Fruit fly (Drosophila melanogaster) whole organism, embryonic: ENCODE results near the gene ecd.

Source experiments
- Adf1 ChIP-seq: fragments of 200-800 bp; sonication (Bioruptor generic); IDR thresholded peaks from 2 replicates; pipeline ENCODE4 v1.3.6; 2022; ENCODE audit warnings: missing biosample characterization, missing genetic modification characterization
- Atf3 ChIP-seq: fragments of 200-800 bp; sonication (Bioruptor generic); optimal IDR thresholded peaks from 3 replicates; lab custom pipeline; 2016; ENCODE audit warnings: missing biosample characterization, missing genetic modification characterization
- Blimp-1 ChIP-seq: fragments of 200-800 bp; sonication (Bioruptor generic); optimal IDR thresholded peaks from 3 replicates; lab custom pipeline; 2018; ENCODE audit warnings: missing biosample characterization, missing genetic modification characterization, mild to moderate bottlenecking, moderate library complexity, missing genetic modification reagents
- CG10321 ChIP-seq: fragments of 200-800 bp; sonication (Bioruptor generic); IDR thresholded peaks from 2 replicates; pipeline ENCODE4 v1.3.6; 2022; ENCODE audit warnings: missing biosample characterization, missing genetic modification characterization
- CG12391 ChIP-seq: fragments of 200-800 bp; sonication (Bioruptor generic); optimal IDR thresholded peaks from 3 replicates; lab custom pipeline; 2018; ENCODE audit warnings: missing biosample characterization, mild to moderate bottlenecking, missing genetic modification characterization, moderate library complexity
- CG13424 ChIP-seq: fragments of 200-800 bp; sonication (Bioruptor generic); optimal IDR thresholded peaks from 2 replicates; lab custom pipeline; 2019; ENCODE audit warnings: missing biosample characterization, mild to moderate bottlenecking, missing genetic modification characterization, moderate library complexity
- CG14014 ChIP-seq: fragments of 200-800 bp; sonication (Bioruptor generic); IDR thresholded peaks from 2 replicates; pipeline ENCODE4 v1.3.6; 2022; ENCODE audit warnings: missing biosample characterization, missing genetic modification characterization
- CG1602 ChIP-seq: fragments of 200-800 bp; sonication (Bioruptor generic); optimal IDR thresholded peaks from 3 replicates; lab custom pipeline; 2016; ENCODE audit warnings: missing biosample characterization, missing genetic modification characterization
- CG1603 ChIP-seq: fragments of 200-800 bp; sonication (Bioruptor generic); optimal IDR thresholded peaks from 2 replicates; lab custom pipeline; 2019; ENCODE audit warnings: missing biosample characterization, mild to moderate bottlenecking, missing genetic modification characterization, moderate library complexity
- CG1647 ChIP-seq: fragments of 200-800 bp; sonication (Bioruptor generic); optimal IDR thresholded peaks from 3 replicates; lab custom pipeline; 2016; ENCODE audit warnings: missing biosample characterization, missing genetic modification characterization
- CG17186 ChIP-seq: fragments of 200-800 bp; sonication (Bioruptor generic); optimal IDR thresholded peaks from 3 replicates; lab custom pipeline; 2017; ENCODE audit warnings: missing biosample characterization, missing genetic modification reagents, missing genetic modification characterization
- CG17359 ChIP-seq: fragments of 200-800 bp; sonication (Bioruptor generic); optimal IDR thresholded peaks from 3 replicates; lab custom pipeline; 2018; ENCODE audit warnings: missing biosample characterization, mild to moderate bottlenecking, missing genetic modification characterization, moderate library complexity
- CG18476 ChIP-seq: fragments of 200-800 bp; sonication (Bioruptor generic); optimal IDR thresholded peaks from 2 replicates; lab custom pipeline; 2016; ENCODE audit warnings: missing biosample characterization, mild to moderate bottlenecking, missing genetic modification characterization
- CG2116 ChIP-seq: fragments of 200-800 bp; sonication (Bioruptor generic); optimal IDR thresholded peaks from 3 replicates; lab custom pipeline; 2018; ENCODE audit warnings: missing biosample characterization, mild to moderate bottlenecking, missing genetic modification characterization
- CG2678 ChIP-seq: fragments of 200-800 bp; sonication (Bioruptor generic); optimal IDR thresholded peaks from 3 replicates; lab custom pipeline; 2019; ENCODE audit warnings: missing biosample characterization, mild to moderate bottlenecking, missing genetic modification characterization, moderate library complexity
- CG30403 ChIP-seq: fragments of 200-800 bp; sonication (Bioruptor generic); optimal IDR thresholded peaks from 3 replicates; lab custom pipeline; 2016; ENCODE audit warnings: missing biosample characterization, missing genetic modification characterization
- CG31365 ChIP-seq: fragments of 200-800 bp; sonication (Bioruptor generic); optimal IDR thresholded peaks from 2 replicates; lab custom pipeline; 2018; ENCODE audit warnings: missing biosample characterization, mild to moderate bottlenecking, missing genetic modification characterization
- CG3407 ChIP-seq: fragments of 200-800 bp; sonication (Bioruptor generic); optimal IDR thresholded peaks from 2 replicates; lab custom pipeline; 2018; ENCODE audit warnings: missing biosample characterization, mild to moderate bottlenecking, missing genetic modification characterization
- CG4404 ChIP-seq: fragments of 200-800 bp; sonication (Bioruptor generic); IDR thresholded peaks from 2 replicates; pipeline ENCODE4 v1.3.6; 2022; ENCODE audit warnings: missing biosample characterization, missing genetic modification characterization
- CG4424 ChIP-seq: fragments of 200-800 bp; sonication (Bioruptor generic); optimal IDR thresholded peaks from 3 replicates; lab custom pipeline; 2016; ENCODE audit warnings: missing biosample characterization, missing genetic modification characterization
- CG5953 ChIP-seq: fragments of 200-800 bp; sonication (Bioruptor generic); IDR thresholded peaks from 2 replicates; pipeline ENCODE4 v1.3.6; 2022; ENCODE audit warnings: missing biosample characterization, missing genetic modification characterization
- CG7963 ChIP-seq: fragments of 200-800 bp; sonication (Bioruptor generic); IDR thresholded peaks from 3 replicates; pipeline ENCODE4 v1.3.6; 2022; ENCODE audit warnings: missing biosample characterization, missing genetic modification characterization; ENCODE audit not compliant: partially characterized antibody
- CG8281 ChIP-seq: fragments of 200-800 bp; sonication (Bioruptor generic); optimal IDR thresholded peaks from 2 replicates; lab custom pipeline; 2018; ENCODE audit warnings: missing biosample characterization, mild to moderate bottlenecking, missing genetic modification characterization, moderate library complexity
- CG8765 ChIP-seq: fragments of 200-800 bp; sonication (Bioruptor generic); IDR thresholded peaks from 2 replicates; pipeline ENCODE4 v1.3.6; 2022; ENCODE audit warnings: missing biosample characterization, missing genetic modification characterization
- D ChIP-seq, 2 experiments: fragments of 200-800 bp in 1 of 2; fragments of >200 bp in 1 of 2; sonication (Bioruptor generic) in 1 of 2; optimal IDR thresholded peaks; 2 replicates in 1 of 2; 3 replicates in 1 of 2; lab custom pipeline; 2017; ENCODE audit warnings: mild to moderate bottlenecking in 1 of 2, missing biosample characterization in 1 of 2, missing genetic modification characterization in 1 of 2, missing genetic modification reagents in 1 of 2
- Elba2 ChIP-seq: fragments of 200-800 bp; sonication (Bioruptor generic); optimal IDR thresholded peaks from 3 replicates; lab custom pipeline; 2016; ENCODE audit warnings: missing biosample characterization, missing genetic modification characterization
- Ets65A ChIP-seq: fragments of 200-800 bp; sonication (Bioruptor generic); peaks from one replicate; lab custom pipeline; 2016; ENCODE audit warnings: missing biosample characterization, missing genetic modification characterization
- HHEX ChIP-seq: fragments of 200-800 bp; sonication (Bioruptor generic); optimal IDR thresholded peaks from 3 replicates; lab custom pipeline; 2017; ENCODE audit warnings: missing biosample characterization, mild to moderate bottlenecking, missing genetic modification characterization, missing genetic modification reagents
- HLH54F ChIP-seq: fragments of 200-800 bp; sonication (Bioruptor generic); optimal IDR thresholded peaks from 3 replicates; lab custom pipeline; 2016; ENCODE audit warnings: missing biosample characterization, missing genetic modification characterization
- Lhr ChIP-seq: fragments of 200-800 bp; sonication (Bioruptor generic); optimal IDR thresholded peaks from 3 replicates; lab custom pipeline; 2017; ENCODE audit warnings: mild to moderate bottlenecking, missing biosample characterization, missing genetic modification reagents, missing genetic modification characterization
- Oaz ChIP-seq: fragments of 200-800 bp; sonication (Bioruptor generic); IDR thresholded peaks from 2 replicates; pipeline ENCODE4 v1.3.6; 2022; ENCODE audit warnings: missing biosample characterization, missing genetic modification characterization
- Pdp1 ChIP-seq, 2 experiments: fragments of 200-800 bp; sonication (Bioruptor generic); optimal IDR thresholded peaks; 3 replicates each; lab custom pipeline; 2016; ENCODE audit warnings: missing biosample characterization in 2 of 2, missing genetic modification characterization in 2 of 2, mild to moderate bottlenecking in 1 of 2, moderate library complexity in 1 of 2
- bbx ChIP-seq: fragments of 200-800 bp; sonication (Bioruptor generic); IDR thresholded peaks from 2 replicates; pipeline ENCODE4 v1.3.6; 2022; ENCODE audit warnings: missing biosample characterization, missing genetic modification characterization; ENCODE audit not compliant: partially characterized antibody
- bcd ChIP-seq: fragments of 200-800 bp; sonication (Bioruptor generic); optimal IDR thresholded peaks from 2 replicates; lab custom pipeline; 2017; ENCODE audit warnings: missing biosample characterization, mild to moderate bottlenecking, missing genetic modification characterization
- crc ChIP-seq: fragments of 200-800 bp; sonication (Bioruptor generic); optimal IDR thresholded peaks from 2 replicates; lab custom pipeline; 2016; ENCODE audit warnings: missing biosample characterization, missing genetic modification characterization
- da ChIP-seq: fragments of 200-800 bp; sonication (Bioruptor generic); optimal IDR thresholded peaks from 2 replicates; lab custom pipeline; 2016; ENCODE audit warnings: missing biosample characterization, missing genetic modification characterization
- dimm ChIP-seq: fragments of 200-800 bp; sonication (Bioruptor generic); IDR thresholded peaks from 2 replicates; pipeline ENCODE4 v1.3.6; 2022; ENCODE audit warnings: missing biosample characterization, missing genetic modification characterization
- dysf ChIP-seq: fragments of 200-800 bp; sonication (Bioruptor generic); IDR thresholded peaks from 3 replicates; pipeline ENCODE4 v1.3.6; 2022; ENCODE audit warnings: missing biosample characterization, missing genetic modification characterization
- gce ChIP-seq: fragments of 200-800 bp; sonication (Bioruptor generic); IDR thresholded peaks from 3 replicates; pipeline ENCODE4 v1.3.6; 2022; ENCODE audit warnings: missing biosample characterization, missing genetic modification characterization
- grn ChIP-seq: fragments of 200-800 bp; sonication (Bioruptor generic); optimal IDR thresholded peaks from 3 replicates; lab custom pipeline; 2017; ENCODE audit warnings: missing biosample characterization, missing genetic modification characterization
- jumu ChIP-seq: fragments of 200-800 bp; sonication (Bioruptor generic); optimal IDR thresholded peaks from 3 replicates; lab custom pipeline; 2016; ENCODE audit warnings: missing biosample characterization, missing genetic modification characterization
- kni ChIP-seq: fragments of 200-800 bp; sonication (Bioruptor generic); optimal IDR thresholded peaks from 3 replicates; lab custom pipeline; 2017; ENCODE audit warnings: mild to moderate bottlenecking, missing biosample characterization, missing genetic modification reagents, missing genetic modification characterization
- lab ChIP-seq: fragments of 200-800 bp; sonication (Bioruptor generic); optimal IDR thresholded peaks from 3 replicates; lab custom pipeline; 2017; ENCODE audit warnings: missing biosample characterization, missing genetic modification characterization, mild to moderate bottlenecking, moderate library complexity, missing genetic modification reagents
- mirr ChIP-seq: fragments of 200-800 bp; sonication (Bioruptor generic); optimal IDR thresholded peaks from 3 replicates; lab custom pipeline; 2018; ENCODE audit warnings: missing biosample characterization, mild to moderate bottlenecking, missing genetic modification characterization
- pum ChIP-seq: fragments of 200-800 bp; sonication (Bioruptor generic); optimal IDR thresholded peaks from 2 replicates; lab custom pipeline; 2016; ENCODE audit warnings: missing biosample characterization, missing genetic modification characterization
- row ChIP-seq: fragments of 200-800 bp; sonication (Bioruptor generic); IDR thresholded peaks from 3 replicates; pipeline ENCODE4 v1.3.6; 2022; ENCODE audit warnings: missing biosample characterization, missing genetic modification characterization
- slp2 ChIP-seq: fragments of 200-800 bp; sonication (Bioruptor generic); optimal IDR thresholded peaks from 2 replicates; lab custom pipeline; 2016; ENCODE audit warnings: missing biosample characterization, missing genetic modification characterization
- so ChIP-seq: fragments of 200-800 bp; sonication (Bioruptor generic); IDR thresholded peaks from 3 replicates; pipeline ENCODE4 v1.3.6; 2022; ENCODE audit warnings: missing biosample characterization, missing genetic modification characterization
- twi ChIP-seq: fragments of 200-800 bp; optimal IDR thresholded peaks from 2 replicates; lab custom pipeline; 2019; ENCODE audit warnings: missing biosample characterization, mild to moderate bottlenecking, missing genetic modification characterization, moderate library complexity
- tx ChIP-seq: fragments of 200-800 bp; sonication (Bioruptor generic); optimal IDR thresholded peaks from 2 replicates; lab custom pipeline; 2016; ENCODE audit warnings: missing biosample characterization, missing genetic modification characterization

Gene ecd

DNA sequence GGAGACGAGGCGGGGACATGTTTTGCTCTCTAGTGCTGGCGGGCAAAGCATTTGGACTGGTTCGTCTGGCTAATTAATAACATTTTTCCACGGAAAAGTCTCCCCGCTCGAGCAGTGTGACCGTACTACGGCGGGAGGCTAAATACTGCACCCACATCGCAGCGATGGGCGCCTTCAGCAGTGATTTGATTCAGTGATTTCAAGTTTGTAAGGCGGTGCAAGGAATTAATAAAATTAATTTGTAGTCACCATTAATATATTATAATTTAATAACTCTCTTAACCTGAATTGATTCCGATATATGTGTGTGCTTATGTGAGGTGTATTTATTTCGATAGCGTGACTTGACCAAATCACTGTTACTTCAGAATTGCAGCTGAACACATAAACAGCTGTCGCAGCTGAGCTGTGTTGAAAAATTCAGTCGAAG is 3.1 kb downstream of the ecd start, which contains the start of the genes oxt and CG13807 (continued):
- peak; percentile 88 for TF ChIP-seq twi (tag; lab: Kevin White, UChicago)
- TF ChIP-seq tx (GFP tag; lab: Kevin White, UChicago): peak; percentile 23
- peak; percentile 36 for TF ChIP-seq Atf3 (GFP tag; lab: Kevin White, UChicago)
- TF ChIP-seq Blimp-1 (GFP tag; lab: Kevin White, UChicago): peak; percentile 76
- peak; percentile 87 for TF ChIP-seq CG14014 (GFP tag; lab: Robert Waterston, UW)
- peak; percentile 71 for TF ChIP-seq CG3407 (GFP tag; lab: Kevin White, UChicago)
- TF ChIP-seq bcd (GFP tag; lab: Kevin White, UChicago): peak; percentile 90
- peak; percentile 35 for TF ChIP-seq grn (GFP tag; lab: Kevin White, UChicago)
- TF ChIP-seq Adf1 (GFP tag; lab: Robert Waterston, UW): peak; percentile 71
- TF ChIP-seq CG17359: peak; percentile 86
- peak; percentile 93 for TF ChIP-seq dysf (GFP tag; lab: Robert Waterston, UW)
- no peak for TF ChIP-seq kni (GFP tag; lab: Kevin White, UChicago)
- TF ChIP-seq crc (GFP tag; lab: Kevin White, UChicago): peak; percentile 28
- peak; percentile 89 for TF ChIP-seq CG2678 (tag; lab: Kevin White, UChicago)
- TF ChIP-seq CG12391: peak; percentile 91
- peak; percentile 29 for TF ChIP-seq Elba2 (GFP tag; lab: Kevin White, UChicago)
- peak; percentile 30 for TF ChIP-seq da (GFP tag; lab: Kevin White, UChicago)
- TF ChIP-seq row: peak; percentile 97
- TF ChIP-seq CG8765 (GFP tag; lab: Robert Waterston, UW): peak; percentile 81
- TF ChIP-seq CG1603 (tag; lab: Kevin White, UChicago): peak; percentile 89
- peak; percentile 92 for TF ChIP-seq so (GFP tag; lab: Robert Waterston, UW)
- peak; percentile 76 for TF ChIP-seq dimm (GFP tag; lab: Robert Waterston, UW)
- TF ChIP-seq HLH54F: peak; percentile 58
- 0 out of 2 replicates have a peak, but pooled peaks have one; percentile 16 for TF ChIP-seq bbx (GFP tag; lab: Robert Waterston, UW)
- TF ChIP-seq HHEX (GFP tag; lab: Kevin White, UChicago): peak; percentile 87
- TF ChIP-seq gce (GFP tag; lab: Robert Waterston, UW): peak; percentile 68; the same call in 2 of the 3 replicates
- peak; percentile 42 for TF ChIP-seq slp2 (GFP tag; lab: Kevin White, UChicago)
- peak; percentile 82 for TF ChIP-seq CG4404
- TF ChIP-seq CG2116: peak; percentile 76
- no peak for TF ChIP-seq Ets65A (GFP tag; lab: Kevin White, UChicago)
- peak; percentile 71 for TF ChIP-seq CG17186
- no peak for TF ChIP-seq CG7963 (GFP tag; lab: Robert Waterston, UW)
- TF ChIP-seq CG31365 (tag; lab: Kevin White, UChicago): peak; percentile 36
- TF ChIP-seq CG10321 (GFP tag; lab: Robert Waterston, UW): peak; percentile 47; the same call in 1 of the 2 replicates
- TF ChIP-seq Oaz (GFP tag; lab: Robert Waterston, UW): peak; percentile 75
- TF ChIP-seq D (optimal IDR thresholded peaks at IDR 0.05; lab: Kevin White, UChicago): no peak
- TF ChIP-seq D (GFP tag; optimal IDR thresholded peaks at IDR 0.05; lab: Kevin White, UChicago): peak; percentile 71
- TF ChIP-seq CG1602: peak; percentile 83
- peak; percentile 93 for TF ChIP-seq CG13424
- peak; percentile 69 for TF ChIP-seq CG5953 (GFP tag; lab: Robert Waterston, UW)
- peak; percentile 58 for TF ChIP-seq mirr (GFP tag; lab: Kevin White, UChicago)
- TF ChIP-seq CG1647 (GFP tag; lab: Kevin White, UChicago): peak; percentile 67
- peak; percentile 62 for TF ChIP-seq CG8281
- peak; percentile 86 for TF ChIP-seq lab
- TF ChIP-seq pum (GFP tag; lab: Kevin White, UChicago): peak; percentile 73
- peak; percentile 93 for TF ChIP-seq CG30403 (GFP tag; lab: Kevin White, UChicago)
- TF ChIP-seq Pdp1 (GFP tag; optimal IDR thresholded peaks at IDR 0.05; lab: Kevin White, UChicago): peak; percentile 64 to 77
- peak; percentile 89 for TF ChIP-seq CG4424 (GFP tag; lab: Kevin White, UChicago)
- TF ChIP-seq CG18476 (GFP tag; lab: Kevin White, UChicago): peak; percentile 56
- peak; percentile 80 for TF ChIP-seq Lhr (GFP tag; lab: Kevin White, UChicago)
- no peak for TF ChIP-seq jumu (GFP tag; lab: Kevin White, UChicago)
